Fruit fly (Drosophila melanogaster): ENCODE measurements around the gene hog.

DNA sequence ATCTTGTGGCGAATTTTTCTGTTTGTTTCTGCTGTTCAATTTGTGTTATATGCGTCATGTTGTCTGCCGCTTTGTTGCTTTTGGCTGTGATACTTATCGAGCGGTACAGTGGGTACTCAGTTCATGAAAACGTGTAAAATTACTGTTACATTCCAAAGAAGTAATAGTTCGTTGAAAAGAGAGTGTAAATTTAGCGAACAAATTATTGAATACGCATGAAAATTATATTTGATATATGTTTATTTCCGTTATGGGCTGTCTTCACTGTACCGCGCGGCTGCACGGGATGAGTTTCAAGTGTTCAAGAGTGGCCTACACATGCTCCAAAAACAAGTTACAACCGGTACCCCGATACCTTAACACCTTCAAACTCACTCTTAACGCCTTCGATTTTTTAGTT lies 29.6 kb downstream of the hog start:
- TF ChIP-seq CG10669 (GFP tag; optimal IDR thresholded peaks at IDR 0.05) (peak; percentile 75), Gug (GFP tag; IDR thresholded peaks at IDR 0.05) (peak; percentile 73), achi (GFP tag; optimal IDR thresholded peaks at IDR 0.05) (peak; percentile 84), CG6163 (GFP tag; IDR thresholded peaks at IDR 0.05) (peak; percentile 93), CG6808 (GFP tag; optimal IDR thresholded peaks at IDR 0.05) (peak; percentile 63)

All from whole organism, prepupa.